Worm (Caenorhabditis elegans): Measurements from ENCODE around the gene F38A6.5.

F38A6.5 gene

DNA sequence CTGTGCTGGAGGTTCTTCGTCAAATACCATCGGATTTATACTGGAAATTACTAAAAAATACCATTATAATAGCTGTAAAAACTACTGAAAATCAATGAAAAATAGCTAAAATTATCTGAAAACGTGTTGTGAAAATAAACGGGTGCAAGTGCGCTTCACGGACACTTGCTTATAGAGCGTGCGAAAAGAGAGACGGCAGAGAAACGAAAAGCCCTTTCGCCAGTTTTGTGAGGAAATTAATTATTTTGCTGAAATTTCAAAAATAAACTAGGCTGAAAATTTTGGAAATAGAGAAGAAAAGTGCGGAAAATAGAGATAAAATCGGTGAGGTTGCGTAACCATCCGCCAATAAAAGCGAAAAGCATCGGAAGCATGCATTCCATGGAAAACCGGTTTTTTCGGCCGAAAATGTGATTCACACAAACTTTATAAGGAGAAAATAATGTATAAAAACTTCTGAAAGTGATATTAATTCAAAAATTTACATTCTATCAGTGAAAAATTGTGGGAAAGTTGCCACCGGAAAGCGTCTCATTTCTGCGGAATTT lies 29.2 kb downstream of the F38A6.5 start, which contains the start of gene dnj-25:
Gene dnj-25 (minus strand): TSS at position 57 of the 548 bp plus-strand sequence.
- TF ChIP-seq snu-23 (GFP tag; optimal IDR thresholded peaks at IDR 0.05) = peak; percentile 47
- TF ChIP-seq ceh-63 (GFP tag; optimal IDR thresholded peaks at IDR 0.05) = no peak
- TF ChIP-seq nhr-76 (tag; optimal IDR thresholded peaks at IDR 0.05) = no peak
- TF ChIP-seq dpl-1 (GFP tag; optimal IDR thresholded peaks at IDR 0.05) = peak in 1 of 3 experiments; percentile 41
- TF ChIP-seq unc-86 (tag; optimal IDR thresholded peaks at IDR 0.05) = no peak
- TF ChIP-seq aly-2 (tag; optimal IDR thresholded peaks at IDR 0.05) = no peak
- peak; percentile 37 to 52 for TF ChIP-seq lsy-2 (tag; optimal IDR thresholded peaks at IDR 0.05)
- TF ChIP-seq C04F5.9 (tag; optimal IDR thresholded peaks at IDR 0.05) = no peak
- no peak for TF ChIP-seq vab-15 (tag; optimal IDR thresholded peaks at IDR 0.05)
- TF ChIP-seq dsc-1 (tag; optimal IDR thresholded peaks at IDR 0.05) = no peak
- TF ChIP-seq ztf-4 (tag; optimal IDR thresholded peaks at IDR 0.05) = no peak
- TF ChIP-seq elt-2 (tag; optimal IDR thresholded peaks at IDR 0.05) = no peak
- no peak for TF ChIP-seq pqm-1 (tag; optimal IDR thresholded peaks at IDR 0.05)
- peak; percentile 62 for TF ChIP-seq grh-1 (GFP tag; IDR thresholded peaks at IDR 0.05)
- TF ChIP-seq lin-15B (tag; optimal IDR thresholded peaks at IDR 0.05) = no peak
- peak; percentile 7 for TF ChIP-seq C16A3.4 (tag; optimal IDR thresholded peaks at IDR 0.05)
- no peak for TF ChIP-seq egl-27 (tag; optimal IDR thresholded peaks at IDR 0.05)
- TF ChIP-seq nhr-237 (tag; optimal IDR thresholded peaks at IDR 0.05) = no peak
- no peak for TF ChIP-seq ztf-11 (tag; optimal IDR thresholded peaks at IDR 0.05)
- no peak for TF ChIP-seq fkh-10 (GFP tag; optimal IDR thresholded peaks at IDR 0.05)
- TF ChIP-seq nhr-85 (tag) = no peak
- no peak for TF ChIP-seq hpl-2 (GFP tag; optimal IDR thresholded peaks at IDR 0.05)
- no peak for TF ChIP-seq ceh-88 (GFP tag; IDR thresholded peaks at IDR 0.05)
- no peak for TF ChIP-seq tlp-1 (tag; optimal IDR thresholded peaks at IDR 0.05)
- TF ChIP-seq fkh-8 (tag; optimal IDR thresholded peaks at IDR 0.05) = no peak
- TF ChIP-seq lir-3 (tag; optimal IDR thresholded peaks at IDR 0.05; ENCODE audit: poor library complexity) = no peak
- TF ChIP-seq skn-1 (tag; optimal IDR thresholded peaks at IDR 0.05) = peak; percentile 37
- no peak for TF ChIP-seq hlh-17 (GFP tag; optimal IDR thresholded peaks at IDR 0.05; ENCODE audit: borderline replicate concordance)
- TF ChIP-seq nhr-84 (tag; optimal IDR thresholded peaks at IDR 0.05) = no peak
- TF ChIP-seq blmp-1 (tag; optimal IDR thresholded peaks at IDR 0.05) = peak; percentile 95
- TF ChIP-seq fkh-4 (tag; optimal IDR thresholded peaks at IDR 0.05; ENCODE audit: borderline replicate concordance) = no peak
- peak; percentile 35 to 46 for TF ChIP-seq efl-1 (optimal IDR thresholded peaks at IDR 0.05)
- peak; percentile 31 to 89 for TF ChIP-seq efl-1 (GFP tag; optimal IDR thresholded peaks at IDR 0.05 in 1 of 2)
- TF ChIP-seq lin-14 (GFP tag; optimal IDR thresholded peaks at IDR 0.05) = peak; percentile 47
- peak in 1 of 3 experiments; percentile 31 for TF ChIP-seq ceh-82 (tag; optimal IDR thresholded peaks at IDR 0.05)
- TF ChIP-seq ama-1 (optimal IDR thresholded peaks at IDR 0.05) = no peak
- TF ChIP-seq mep-1 (tag; optimal IDR thresholded peaks at IDR 0.05) = peak; percentile 51
- peak; percentile 10 for TF ChIP-seq nhr-47 (tag; optimal IDR thresholded peaks at IDR 0.05)
- TF ChIP-seq efl-3 (GFP tag; optimal IDR thresholded peaks at IDR 0.05) = no peak
- peak; percentile 14 for TF ChIP-seq nhr-20 (tag; optimal IDR thresholded peaks at IDR 0.05)
- TF ChIP-seq rnt-1 (tag; optimal IDR thresholded peaks at IDR 0.05) = no peak
- TF ChIP-seq ceh-8 (GFP tag; optimal IDR thresholded peaks at IDR 0.05) = no peak
- peak; percentile 19 to 50 for TF ChIP-seq lin-35 (GFP tag; optimal IDR thresholded peaks at IDR 0.05)
- TF ChIP-seq alr-1 (tag; optimal IDR thresholded peaks at IDR 0.05; ENCODE audit: borderline replicate concordance) = no peak
- peak; percentile 35 for TF ChIP-seq nhr-71 (tag; optimal IDR thresholded peaks at IDR 0.05)

Measured in whole organism, L1 larva.